Fruit fly (Drosophila melanogaster): ENCODE measurements around the gene hyx.

DNA sequence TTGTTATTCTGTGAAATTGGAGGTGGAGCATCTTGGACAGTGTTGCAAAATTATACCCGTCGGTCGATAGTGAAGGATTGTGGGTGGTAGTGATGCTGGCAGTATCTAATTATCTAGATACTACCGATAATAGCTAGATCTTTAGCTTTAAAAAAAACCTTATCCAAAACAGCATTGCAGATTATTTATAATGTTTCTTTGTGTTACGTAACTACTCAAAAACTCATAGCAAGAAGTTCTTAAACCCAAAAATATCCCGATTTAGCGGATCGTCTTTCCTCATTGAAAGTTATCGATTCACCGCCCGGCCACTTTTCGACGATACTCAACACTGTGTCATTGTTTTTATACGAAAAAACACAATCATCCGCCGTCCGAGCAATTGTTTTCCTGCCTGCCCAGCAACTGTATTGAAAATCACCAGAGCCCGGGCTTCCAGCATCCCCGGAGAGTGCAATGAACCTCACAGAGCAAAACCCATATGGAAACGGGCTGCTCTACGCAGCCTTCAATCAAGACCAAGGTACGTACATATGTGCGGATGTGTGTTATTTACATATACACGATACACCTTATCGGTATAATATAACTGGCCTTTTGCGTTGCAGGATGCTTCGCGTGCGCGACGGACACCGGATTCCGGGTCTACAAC lies 45.5 kb upstream of the hyx start, which contains the start of gene CG11975:
- TF ChIP-seq CG14860 (GFP tag; IDR thresholded peaks at IDR 0.05; ENCODE audit: partially characterized antibody) (peak; percentile 43; the same call in 1 of the 3 replicates), Myb (GFP tag; optimal IDR thresholded peaks at IDR 0.05) (peak; percentile 74), Hr39 (optimal IDR thresholded peaks at IDR 0.05) (no peak), ken (GFP tag; IDR thresholded peaks at IDR 0.05) (peak; percentile 68; the same call in 1 of the 3 replicates), CG8089 (GFP tag; optimal IDR thresholded peaks at IDR 0.05) (peak; percentile 57), Sox100B (GFP tag; optimal IDR thresholded peaks at IDR 0.05) (no peak), CG14441 (GFP tag; IDR thresholded peaks at IDR 0.05) (no peak)
